Fruit fly (Drosophila melanogaster) S2 (cell line): ENCODE data around the gene Cdc14.

Source experiments
- CG8478 ChIP-seq: fragments of >200 bp; optimal IDR thresholded peaks from 2 replicates; lab custom pipeline; 2018
- CTCF ChIP-seq, 2 experiments: fragments of >200 bp; optimal IDR thresholded peaks; 2 replicates each; lab custom pipeline; 2018

Cdc14 gene

DNA sequence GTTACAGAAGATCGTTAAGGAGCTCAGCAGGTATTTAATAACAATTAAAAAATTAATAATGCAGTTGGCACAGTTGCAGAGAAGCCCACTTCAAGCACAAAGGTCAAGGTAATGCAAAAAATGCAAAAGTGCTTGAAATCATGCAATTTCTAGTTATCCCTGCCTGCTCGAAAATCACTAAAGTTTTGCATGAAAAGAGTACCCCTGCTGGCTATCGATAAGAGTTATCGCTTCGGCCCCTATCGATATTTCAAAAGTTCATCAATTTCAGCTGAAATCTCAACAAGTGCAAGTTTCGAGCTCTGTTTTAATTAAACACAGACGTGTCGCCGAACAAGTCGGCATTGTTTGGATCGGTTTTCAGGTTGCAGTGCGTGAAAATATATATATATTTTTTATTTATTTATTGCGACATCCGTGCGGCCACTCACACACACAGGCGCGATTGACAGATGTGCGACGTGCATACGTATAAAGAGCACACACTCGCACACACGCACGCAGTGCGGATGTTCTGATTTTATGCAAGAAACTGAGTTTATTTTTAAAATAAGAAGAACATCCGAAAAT, 10.9 kb upstream of the Cdc14 start:
- TF ChIP-seq CTCF (optimal IDR thresholded peaks at IDR 0.05; lab: Kevin White, UChicago) (no peak), CG8478 (lab: Kevin White, UChicago) (no peak)

dm6 chr2L:7820851-7821250, 10.3 kb upstream of the Cdc14 start, which contains the start of gene CG7115:
TSS of gene CG7115 (plus strand) at chr2L:7821151.
- no peak for TF ChIP-seq CG8478 (lab: Kevin White, UChicago)
- no peak for TF ChIP-seq CTCF (optimal IDR thresholded peaks at IDR 0.05; lab: Kevin White, UChicago)

- TF ChIP-seq CTCF (optimal IDR thresholded peaks at IDR 0.05; lab: Kevin White, UChicago) (no peak), CG8478 (lab: Kevin White, UChicago) (no peak)
Measured at dm6 chr2L:7820408-7820807, 9.9 kb upstream of the Cdc14 start.

dm6 chr2L:7813357-7813756, 2.9 kb upstream of the Cdc14 start:
- TF ChIP-seq CG8478 (lab: Kevin White, UChicago) (no peak), CTCF (optimal IDR thresholded peaks at IDR 0.05; lab: Kevin White, UChicago) (no peak)

DNA sequence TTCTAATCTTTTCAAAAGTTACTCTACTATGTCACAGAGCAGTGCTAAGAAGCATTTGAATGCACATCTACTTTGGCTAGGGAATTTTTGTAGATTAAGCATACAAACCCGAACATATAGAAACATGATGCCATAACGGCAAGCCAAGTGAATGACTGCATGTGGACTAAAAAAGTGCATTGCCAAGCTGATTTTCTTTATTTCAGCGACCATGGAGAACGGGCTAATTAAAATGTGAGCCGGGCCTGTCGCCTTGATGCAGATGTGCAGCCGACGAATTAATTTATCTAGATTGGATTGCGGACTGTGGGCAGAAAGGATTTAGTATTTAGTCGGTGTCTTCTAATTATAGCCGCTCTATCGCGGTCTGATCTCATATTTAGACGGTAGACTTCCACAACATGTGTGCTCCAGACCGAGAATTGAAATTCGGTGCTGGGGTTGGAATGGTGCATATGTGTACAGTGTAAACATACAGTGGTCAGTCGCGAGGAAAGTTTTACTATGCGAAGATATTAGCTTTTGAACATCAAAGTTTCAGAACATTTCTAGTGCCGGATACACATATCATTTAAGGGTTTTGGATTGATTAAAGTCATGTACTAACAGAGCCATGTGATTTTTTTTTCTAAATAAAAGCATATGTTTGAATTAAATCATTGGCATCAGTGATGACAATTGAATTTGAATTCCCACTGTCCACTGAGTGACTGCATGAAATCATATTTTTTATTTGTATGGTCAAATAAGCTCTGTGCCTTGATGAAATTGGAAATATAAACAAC, 2.2 kb upstream of the Cdc14 start:
- TF ChIP-seq CTCF (optimal IDR thresholded peaks at IDR 0.05; lab: Kevin White, UChicago) = no peak
- TF ChIP-seq CG8478 (lab: Kevin White, UChicago) = no peak

DNA sequence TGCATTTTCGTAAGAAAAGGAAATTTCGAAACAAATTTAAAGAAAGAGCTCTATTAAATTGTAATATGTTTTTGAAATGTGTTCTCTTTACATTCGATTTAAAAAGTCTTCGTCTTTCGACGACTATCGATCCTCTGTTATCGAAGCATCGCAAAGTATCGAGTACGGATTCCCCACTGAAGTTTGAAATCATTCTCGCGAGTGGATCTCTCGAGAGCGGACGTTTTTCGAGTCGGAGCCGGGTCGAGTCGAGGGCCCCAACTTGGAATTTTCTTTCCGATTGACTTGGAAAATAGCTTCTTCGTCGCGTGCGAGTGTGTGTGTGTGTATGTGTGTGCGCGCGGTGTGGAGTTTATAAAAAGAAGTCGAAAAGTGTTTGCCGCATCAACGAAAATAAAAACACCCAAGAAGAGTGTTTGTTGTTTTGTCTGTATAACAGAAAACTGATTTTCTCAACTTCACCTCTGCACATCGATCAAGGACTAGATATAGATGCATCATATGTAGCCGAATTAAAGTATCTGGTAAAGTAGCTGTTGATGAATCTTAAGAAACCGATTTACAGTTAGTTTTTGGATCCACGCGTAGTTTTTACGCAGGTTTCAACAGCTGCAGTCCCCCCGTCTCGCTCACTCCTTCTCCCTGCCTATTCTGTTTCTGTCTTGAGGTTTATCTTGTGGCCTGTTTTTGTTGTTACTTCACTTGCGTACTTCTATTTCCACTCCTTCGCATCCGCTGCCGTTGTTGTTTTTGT, 923 bp upstream of the Cdc14 start, which contains the start of gene LanB1:
Gene LanB1 (plus strand): TSS at position 190 of the 754 bp plus-strand sequence.
- TF ChIP-seq CG8478 (lab: Kevin White, UChicago) (no peak), CTCF (optimal IDR thresholded peaks at IDR 0.05; lab: Kevin White, UChicago) (no peak)

- no peak for TF ChIP-seq CG8478 (lab: Kevin White, UChicago)
- TF ChIP-seq CTCF (optimal IDR thresholded peaks at IDR 0.05; lab: Kevin White, UChicago) = no peak
Measured at dm6 chr2L:7809699-7810088, 809 bp downstream of the Cdc14 start.

- TF ChIP-seq CG8478 (lab: Kevin White, UChicago) (no peak), CTCF (optimal IDR thresholded peaks at IDR 0.05; lab: Kevin White, UChicago) (peak; percentile 73 to 76)
Measured at dm6 chr2L:7808886-7809698, 1.4 kb downstream of the Cdc14 start.

DNA sequence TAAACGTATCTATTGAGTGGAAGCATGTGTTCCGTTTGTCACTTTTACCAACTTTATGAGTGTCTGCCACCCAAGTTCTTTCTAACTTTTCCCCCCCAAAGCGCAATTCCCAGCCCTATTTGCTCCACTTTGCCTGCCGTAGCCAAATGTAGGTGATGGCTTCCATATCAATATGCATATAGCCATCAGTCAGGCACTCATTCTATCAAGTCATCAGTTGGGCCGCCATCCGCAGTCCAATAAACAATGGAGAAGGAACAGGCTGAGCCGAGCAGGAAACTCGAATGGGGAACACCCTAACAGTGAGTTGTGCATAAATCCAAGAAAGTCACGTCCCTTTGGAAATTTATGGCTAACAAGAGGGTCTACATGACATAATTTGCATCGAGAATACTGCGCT, 2.9 kb downstream of the Cdc14 start:
- TF ChIP-seq CTCF (optimal IDR thresholded peaks at IDR 0.05; lab: Kevin White, UChicago) (no peak), CG8478 (lab: Kevin White, UChicago) (no peak)

dm6 chr2L:7799804-7800433, 10.6 kb downstream of the Cdc14 start, which contains the start of the genes Herp and r2d2:
TSS of gene Herp (minus strand) at chr2L:7800058.
TSS of gene r2d2 (plus strand) at chr2L:7800147.
- peak in 1 of 2 experiments; percentile 17 for TF ChIP-seq CTCF (optimal IDR thresholded peaks at IDR 0.05; lab: Kevin White, UChicago)
- no peak for TF ChIP-seq CG8478 (lab: Kevin White, UChicago)

dm6 chr2L:7795859-7796258, 14.6 kb downstream of the Cdc14 start, which contains the start of gene LKRSDH:
TSS of gene LKRSDH (minus strand) at chr2L:7795959.
- TF ChIP-seq CTCF (optimal IDR thresholded peaks at IDR 0.05; lab: Kevin White, UChicago) = no peak

DNA sequence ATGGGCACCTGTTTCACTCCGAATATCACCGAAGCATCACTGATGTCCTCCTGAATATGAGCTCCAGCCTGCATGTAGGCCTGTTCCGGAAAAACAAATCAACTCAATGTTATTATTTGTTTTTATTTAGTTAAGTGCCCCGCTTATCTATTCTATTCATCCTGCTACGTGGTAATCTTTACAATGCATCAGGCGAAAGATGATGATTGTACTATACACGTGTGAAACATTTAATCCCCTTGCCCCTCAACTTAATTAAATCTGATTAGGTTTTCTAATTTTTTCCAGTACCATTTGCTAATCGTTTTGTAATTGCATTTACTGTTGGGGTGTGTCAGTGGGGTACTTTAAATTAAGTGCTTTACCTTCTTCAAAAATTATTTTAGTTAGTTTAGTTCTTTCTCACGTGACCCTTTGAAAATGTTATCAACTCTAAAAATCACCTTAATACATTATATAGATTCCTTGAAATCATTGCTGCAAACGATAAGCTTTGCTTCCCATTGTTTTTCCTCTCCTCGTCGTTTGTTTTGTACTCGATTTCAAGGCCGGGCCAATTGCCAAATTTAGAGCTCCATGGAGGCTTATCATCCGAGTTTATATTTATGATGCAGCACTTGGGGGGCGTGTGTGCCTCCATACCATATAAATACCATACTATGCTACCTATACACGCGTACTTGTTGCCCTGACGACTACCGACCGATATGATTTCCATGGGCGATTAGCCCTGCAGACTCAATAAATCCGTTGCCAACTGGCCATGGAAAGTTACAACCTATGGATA, 15.6 kb downstream of the Cdc14 start:
- TF ChIP-seq CG8478 (lab: Kevin White, UChicago) (no peak), CTCF (optimal IDR thresholded peaks at IDR 0.05; lab: Kevin White, UChicago) (no peak)

dm6 chr2L:7791356-7791738, 19.2 kb downstream of the Cdc14 start:
- no peak for TF ChIP-seq CG8478 (lab: Kevin White, UChicago)
- TF ChIP-seq CTCF (optimal IDR thresholded peaks at IDR 0.05; lab: Kevin White, UChicago) = no peak
